Fruit fly (Drosophila melanogaster) whole organism, embryonic: Measurements from ENCODE around the gene TwdlC.

Source experiments
- B-H1 ChIP-seq: fragments of 200-800 bp; sonication (Bioruptor generic); IDR thresholded peaks from 3 replicates; pipeline ENCODE4 v1.3.6; 2022; ENCODE audit warnings: missing biosample characterization, missing genetic modification characterization
- CG10959 ChIP-seq: fragments of 200-800 bp; sonication (Bioruptor generic); IDR thresholded peaks from 2 replicates; pipeline ENCODE4 v1.3.6; 2022; ENCODE audit warnings: missing biosample characterization, missing genetic modification characterization
- CG11247 ChIP-seq: fragments of 200-800 bp; sonication (Bioruptor generic); IDR thresholded peaks from 2 replicates; pipeline ENCODE4 v1.3.6; 2022; ENCODE audit warnings: missing biosample characterization, missing genetic modification characterization
- CG12104 ChIP-seq: fragments of 200-800 bp; sonication (Bioruptor generic); optimal IDR thresholded peaks from 3 replicates; lab custom pipeline; 2016; ENCODE audit warnings: missing biosample characterization, missing genetic modification characterization
- CG13296 ChIP-seq: fragments of 200-800 bp; sonication (Bioruptor generic); optimal IDR thresholded peaks from 3 replicates; lab custom pipeline; 2018; ENCODE audit warnings: missing biosample characterization, mild to moderate bottlenecking, missing genetic modification characterization
- CG13775 ChIP-seq: fragments of 200-800 bp; sonication (Bioruptor generic); optimal IDR thresholded peaks from 3 replicates; lab custom pipeline; 2017; ENCODE audit warnings: missing biosample characterization, mild to moderate bottlenecking, missing genetic modification characterization
- CG14050 ChIP-seq: fragments of 200-800 bp; sonication (Bioruptor generic); IDR thresholded peaks from 3 replicates; pipeline ENCODE4 v1.3.6; 2022; ENCODE audit warnings: missing biosample characterization, missing genetic modification characterization
- CG14667 ChIP-seq: fragments of 200-800 bp; sonication (Bioruptor generic); IDR thresholded peaks from 2 replicates; pipeline ENCODE4 v1.3.6; 2022; ENCODE audit warnings: missing biosample characterization, missing genetic modification characterization
- CG1603 ChIP-seq: fragments of 200-800 bp; sonication (Bioruptor generic); optimal IDR thresholded peaks from 2 replicates; lab custom pipeline; 2019; ENCODE audit warnings: missing biosample characterization, mild to moderate bottlenecking, missing genetic modification characterization, moderate library complexity
- CG16863 ChIP-seq: fragments of 200-800 bp; sonication (Bioruptor generic); optimal IDR thresholded peaks from 3 replicates; lab custom pipeline; 2016; ENCODE audit warnings: missing biosample characterization, missing genetic modification characterization
- CG1792 ChIP-seq: fragments of 200-800 bp; sonication (Bioruptor generic); optimal IDR thresholded peaks from 2 replicates; lab custom pipeline; 2016; ENCODE audit warnings: missing biosample characterization, missing genetic modification characterization
- CG31388 ChIP-seq: fragments of 200-800 bp; sonication (Bioruptor generic); optimal IDR thresholded peaks from 2 replicates; lab custom pipeline; 2016; ENCODE audit warnings: missing biosample characterization, missing genetic modification characterization
- CG32767 ChIP-seq: fragments of 200-800 bp; sonication (Bioruptor generic); IDR thresholded peaks from 2 replicates; pipeline ENCODE4 v1.3.6; 2022; ENCODE audit warnings: missing biosample characterization, missing genetic modification characterization
- CG3838 ChIP-seq: fragments of 200-800 bp; sonication (Bioruptor generic); optimal IDR thresholded peaks from 3 replicates; lab custom pipeline; 2016; ENCODE audit warnings: missing biosample characterization, missing genetic modification characterization
- CG4854 ChIP-seq: fragments of 200-800 bp; sonication (Bioruptor generic); optimal IDR thresholded peaks from 2 replicates; lab custom pipeline; 2016; ENCODE audit warnings: missing biosample characterization, missing genetic modification characterization, inconsistent platforms
- CG6791 ChIP-seq: fragments of 200-800 bp; sonication (Bioruptor generic); IDR thresholded peaks from 3 replicates; pipeline ENCODE4 v1.3.6; 2022; ENCODE audit warnings: missing biosample characterization, missing genetic modification characterization; ENCODE audit not compliant: partially characterized antibody
- CG7372 ChIP-seq: fragments of 200-800 bp; sonication (Bioruptor generic); IDR thresholded peaks from 2 replicates; pipeline ENCODE4 v1.3.6; 2022; ENCODE audit warnings: missing biosample characterization, missing genetic modification characterization
- CG9876 ChIP-seq: fragments of 200-800 bp; sonication (Bioruptor generic); optimal IDR thresholded peaks from 2 replicates; lab custom pipeline; 2016; ENCODE audit warnings: missing biosample characterization, missing genetic modification characterization
- CG9932 ChIP-seq: fragments of 200-800 bp; sonication (Bioruptor generic); IDR thresholded peaks from 2 replicates; pipeline ENCODE4 v1.3.6; 2022; ENCODE audit warnings: missing biosample characterization, missing genetic modification characterization
- D19B ChIP-seq: fragments of 200-800 bp; sonication (Bioruptor generic); optimal IDR thresholded peaks from 2 replicates; lab custom pipeline; 2017; ENCODE audit warnings: missing biosample characterization, mild to moderate bottlenecking, missing genetic modification characterization
- Deaf1 ChIP-seq: fragments of 200-800 bp; optimal IDR thresholded peaks from 3 replicates; lab custom pipeline; 2019; ENCODE audit warnings: missing biosample characterization, mild to moderate bottlenecking, missing genetic modification characterization, moderate library complexity
- Dip3 ChIP-seq: fragments of 200-800 bp; sonication (Bioruptor generic); optimal IDR thresholded peaks from 3 replicates; lab custom pipeline; 2016; ENCODE audit warnings: missing biosample characterization, missing genetic modification characterization
- Dll ChIP-seq: fragments of 200-800 bp; sonication (Bioruptor generic); IDR thresholded peaks from 4 replicates; pipeline ENCODE4 v1.3.6; 2022; ENCODE audit warnings: missing biosample characterization, missing genetic modification characterization; ENCODE audit not compliant: partially characterized antibody
- Doc3 ChIP-seq: fragments of 200-800 bp; sonication (Bioruptor generic); IDR thresholded peaks from 3 replicates; pipeline ENCODE4 v1.3.6; 2022; ENCODE audit warnings: missing biosample characterization, missing genetic modification characterization; ENCODE audit not compliant: partially characterized antibody
- Fer2 ChIP-seq: fragments of 200-800 bp; sonication (Bioruptor generic); optimal IDR thresholded peaks from 2 replicates; lab custom pipeline; 2018; ENCODE audit warnings: missing biosample characterization, mild to moderate bottlenecking, missing genetic modification characterization, moderate library complexity
- Hmr ChIP-seq: fragments of 200-800 bp; sonication (Bioruptor generic); optimal IDR thresholded peaks from 3 replicates; lab custom pipeline; 2017; ENCODE audit warnings: mild to moderate bottlenecking, missing biosample characterization, missing genetic modification reagents, missing genetic modification characterization
- Mad ChIP-seq: fragments of 200-800 bp; sonication (Bioruptor generic); optimal IDR thresholded peaks from 2 replicates; lab custom pipeline; 2016; ENCODE audit warnings: missing biosample characterization, missing genetic modification characterization
- Meics ChIP-seq: fragments of 200-800 bp; sonication (Bioruptor generic); optimal IDR thresholded peaks from 2 replicates; lab custom pipeline; 2017; ENCODE audit warnings: missing biosample characterization, mild to moderate bottlenecking, missing genetic modification characterization
- Mes4 ChIP-seq: fragments of 200-800 bp; sonication (Bioruptor generic); optimal IDR thresholded peaks from 2 replicates; lab custom pipeline; 2016; ENCODE audit warnings: missing biosample characterization, missing genetic modification characterization
- Poxn ChIP-seq: fragments of 200-800 bp; sonication (Bioruptor generic); IDR thresholded peaks from 2 replicates; pipeline ENCODE4 v1.3.6; 2022; ENCODE audit warnings: missing biosample characterization, missing genetic modification characterization
- Xrp1 ChIP-seq: fragments of 200-800 bp; sonication (Bioruptor generic); IDR thresholded peaks from 2 replicates; pipeline ENCODE4 v1.3.6; 2022; ENCODE audit warnings: missing biosample characterization, missing genetic modification characterization
- az2 ChIP-seq: fragments of 200-800 bp; sonication (Bioruptor generic); optimal IDR thresholded peaks from 3 replicates; lab custom pipeline; 2016; ENCODE audit warnings: missing biosample characterization, missing genetic modification characterization
- bcd ChIP-seq: fragments of 200-800 bp; sonication (Bioruptor generic); optimal IDR thresholded peaks from 2 replicates; lab custom pipeline; 2017; ENCODE audit warnings: missing biosample characterization, mild to moderate bottlenecking, missing genetic modification characterization
- bowl ChIP-seq: fragments of 200-800 bp; sonication (Bioruptor generic); IDR thresholded peaks from 2 replicates; pipeline ENCODE4 v1.3.6; 2022; ENCODE audit warnings: missing biosample characterization, missing genetic modification characterization
- cas ChIP-seq: fragments of 200-800 bp; sonication (Bioruptor generic); IDR thresholded peaks from 2 replicates; pipeline ENCODE4 v1.3.6; 2022; ENCODE audit warnings: missing biosample characterization, missing genetic modification characterization
- croc ChIP-seq: fragments of 200-800 bp; sonication (Bioruptor generic); conservative IDR thresholded peaks from 3 replicates; pipeline ENCODE4 v1.3.6; 2022; ENCODE audit warnings: missing biosample characterization, missing genetic modification characterization
- crp ChIP-seq, 2 experiments: fragments of 200-800 bp; sonication (Bioruptor generic); optimal IDR thresholded peaks; 2 replicates in 1 of 2; 3 replicates in 1 of 2; lab custom pipeline; 2017; ENCODE audit warnings: missing biosample characterization in 2 of 2, missing genetic modification characterization in 2 of 2, mild to moderate bottlenecking in 1 of 2, moderate library complexity in 1 of 2
- disco-r ChIP-seq: fragments of 200-800 bp; sonication (Bioruptor generic); optimal IDR thresholded peaks from 2 replicates; lab custom pipeline; 2016; ENCODE audit warnings: missing biosample characterization, missing genetic modification characterization
- dmrt99B ChIP-seq: fragments of 200-800 bp; sonication (Bioruptor generic); optimal IDR thresholded peaks from 2 replicates; lab custom pipeline; 2018; ENCODE audit warnings: missing biosample characterization, mild to moderate bottlenecking, missing genetic modification characterization, moderate library complexity
- fd3F ChIP-seq: fragments of 200-800 bp; sonication (Bioruptor generic); optimal IDR thresholded peaks from 2 replicates; lab custom pipeline; 2018; ENCODE audit warnings: missing biosample characterization, mild to moderate bottlenecking, missing genetic modification characterization, moderate library complexity
- her ChIP-seq: fragments of 200-800 bp; sonication (Bioruptor generic); optimal IDR thresholded peaks from 2 replicates; lab custom pipeline; 2016; ENCODE audit warnings: missing biosample characterization, missing genetic modification characterization
- jigr1 ChIP-seq: fragments of 200-800 bp; sonication (Bioruptor generic); IDR thresholded peaks from 3 replicates; pipeline ENCODE4 v1.3.6; 2022; ENCODE audit warnings: missing biosample characterization, missing genetic modification characterization
- lbe ChIP-seq: fragments of 200-800 bp; sonication (Bioruptor generic); optimal IDR thresholded peaks from 2 replicates; lab custom pipeline; 2016; ENCODE audit warnings: missing biosample characterization, mild to moderate bottlenecking, missing genetic modification characterization
- luna ChIP-seq: fragments of 200-800 bp; sonication (Bioruptor generic); optimal IDR thresholded peaks from 2 replicates; lab custom pipeline; 2016; ENCODE audit warnings: missing biosample characterization, missing genetic modification characterization
- pan ChIP-seq, 4 experiments: fragments of >200 bp in 3 of 4; fragments of 200-800 bp in 1 of 4; sonication (Bioruptor generic) in 1 of 4; optimal IDR thresholded peaks in 3 of 4; IDR thresholded peaks in 1 of 4; 2 replicates each; pipeline versions ENCODE4 v1.3.6 to Lab custom; 2017 to 2022; ENCODE audit warnings: missing biosample characterization in 2 of 4, missing genetic modification characterization in 2 of 4, mixed read lengths in 1 of 4
- pfk ChIP-seq: fragments of 200-800 bp; sonication (Bioruptor generic); optimal IDR thresholded peaks from 2 replicates; lab custom pipeline; 2018; ENCODE audit warnings: missing biosample characterization, mild to moderate bottlenecking, missing genetic modification characterization, moderate library complexity
- run ChIP-seq: fragments of 200-800 bp; sonication (Bioruptor generic); optimal IDR thresholded peaks from 3 replicates; lab custom pipeline; 2018; ENCODE audit warnings: missing biosample characterization, mild to moderate bottlenecking, missing genetic modification characterization
- shn ChIP-seq: fragments of 200-800 bp; sonication (Bioruptor generic); optimal IDR thresholded peaks from 3 replicates; lab custom pipeline; 2016; ENCODE audit warnings: missing biosample characterization, missing genetic modification characterization
- sisA ChIP-seq: fragments of 200-800 bp; sonication (Bioruptor generic); IDR thresholded peaks from 2 replicates; pipeline ENCODE4 v1.3.6; 2022; ENCODE audit warnings: missing biosample characterization, missing genetic modification characterization
- vvl ChIP-seq: fragments of 200-800 bp; sonication (Bioruptor generic); IDR thresholded peaks from 2 replicates; pipeline ENCODE4 v1.3.6; 2022; ENCODE audit warnings: missing biosample characterization, missing genetic modification characterization
- zf30C ChIP-seq: fragments of 200-800 bp; sonication (Bioruptor generic); optimal IDR thresholded peaks from 3 replicates; lab custom pipeline; 2018; ENCODE audit warnings: missing biosample characterization, mild to moderate bottlenecking, missing genetic modification characterization

TwdlC gene

DNA sequence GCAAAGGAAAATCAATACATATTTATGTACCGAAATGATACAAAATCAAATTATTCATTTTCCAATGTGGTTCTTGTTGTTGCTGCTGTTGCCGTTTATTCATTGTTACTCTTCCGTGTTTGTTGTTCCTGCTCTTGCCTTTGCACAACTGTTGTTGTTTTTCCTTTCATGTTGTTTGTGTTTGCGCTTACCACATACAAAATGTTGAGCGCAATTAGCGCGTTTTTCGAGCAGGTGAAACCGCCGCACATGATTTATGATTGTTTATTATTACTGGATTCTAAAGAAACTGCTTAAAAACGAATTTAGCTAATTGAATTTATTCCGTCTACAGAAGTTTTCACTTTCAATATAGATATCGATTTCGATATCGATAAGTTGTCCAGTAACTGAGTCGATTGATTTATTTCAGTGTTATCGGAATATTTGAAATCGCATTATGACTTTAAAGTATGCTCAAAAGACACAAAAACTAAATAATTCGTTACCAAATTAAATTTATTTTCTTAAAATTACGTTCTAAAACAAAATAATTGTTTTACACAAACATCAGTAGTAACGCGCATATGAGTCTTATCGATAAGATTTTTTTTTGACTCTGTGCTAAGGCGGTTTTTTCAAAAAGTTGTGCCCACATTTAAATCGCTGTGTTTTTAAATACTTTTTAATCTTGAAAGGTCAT is 30.0 kb upstream of the TwdlC start, which contains the start of gene Tsp97E (continued):
- TF ChIP-seq Deaf1 = no peak
- no peak for TF ChIP-seq Meics (GFP tag; lab: Kevin White, UChicago)
- no peak for TF ChIP-seq cas (GFP tag; lab: Robert Waterston, UW)
- TF ChIP-seq CG3838 = no peak
- no peak for TF ChIP-seq CG4854 (GFP tag; lab: Kevin White, UChicago)
- no peak for TF ChIP-seq pan (optimal IDR thresholded peaks at IDR 0.05; lab: Kevin White, UChicago)
- no peak for TF ChIP-seq pan (GFP tag; optimal IDR thresholded peaks at IDR 0.05 in 1 of 2, IDR thresholded peaks at IDR 0.05 in 1 of 2)
- TF ChIP-seq jigr1 (GFP tag; lab: Robert Waterston, UW) = no peak
- TF ChIP-seq Mes4 = no peak
- peak; percentile 98 for TF ChIP-seq her (GFP tag; lab: Kevin White, UChicago)
- TF ChIP-seq Dll (GFP tag; lab: Robert Waterston, UW) = peak; percentile 87
- no peak for TF ChIP-seq disco-r (GFP tag; lab: Kevin White, UChicago)
- TF ChIP-seq bowl (GFP tag; lab: Robert Waterston, UW) = no peak
- 0 out of 2 replicates have a peak, but pooled peaks have one; percentile 14 for TF ChIP-seq Xrp1 (GFP tag; lab: Robert Waterston, UW)
- TF ChIP-seq Poxn (GFP tag; lab: Robert Waterston, UW) = no peak
- TF ChIP-seq CG11247 (GFP tag; lab: Robert Waterston, UW) = no peak
- no peak for TF ChIP-seq croc (GFP tag; lab: Robert Waterston, UW)
- no peak for TF ChIP-seq run (tag; lab: Kevin White, UChicago)
- no peak for TF ChIP-seq dmrt99B
- no peak for TF ChIP-seq crp (GFP tag; optimal IDR thresholded peaks at IDR 0.05; lab: Kevin White, UChicago)
- TF ChIP-seq D19B (GFP tag; lab: Kevin White, UChicago) = no peak
- TF ChIP-seq CG1792 = no peak
- TF ChIP-seq Hmr (GFP tag; lab: Kevin White, UChicago) = no peak
- no peak for TF ChIP-seq CG14050 (GFP tag; lab: Robert Waterston, UW)
- TF ChIP-seq CG1603 (tag; lab: Kevin White, UChicago) = no peak
- no peak for TF ChIP-seq B-H1 (GFP tag; lab: Robert Waterston, UW)
- TF ChIP-seq CG6791 (GFP tag; lab: Robert Waterston, UW) = peak; percentile 77
- no peak for TF ChIP-seq CG31388 (GFP tag; lab: Kevin White, UChicago)
- no peak for TF ChIP-seq pfk (GFP tag; lab: Kevin White, UChicago)
- TF ChIP-seq CG14667 = no peak
- TF ChIP-seq az2 = no peak
- no peak for TF ChIP-seq luna
- TF ChIP-seq zf30C = no peak
- no peak for TF ChIP-seq sisA (GFP tag; lab: Robert Waterston, UW)
- no peak for TF ChIP-seq fd3F (GFP tag; lab: Kevin White, UChicago)
- no peak for TF ChIP-seq CG7372 (GFP tag; lab: Robert Waterston, UW)
- no peak for TF ChIP-seq CG9876 (GFP tag; lab: Kevin White, UChicago)
- TF ChIP-seq CG32767 = no peak
- peak; percentile 78 for TF ChIP-seq Doc3 (GFP tag; lab: Robert Waterston, UW)
- no peak for TF ChIP-seq Fer2 (tag; lab: Kevin White, UChicago)
- no peak for TF ChIP-seq CG9932 (GFP tag; lab: Robert Waterston, UW)
- TF ChIP-seq vvl (GFP tag; lab: Robert Waterston, UW) = no peak
- TF ChIP-seq Dip3 (GFP tag; lab: Kevin White, UChicago) = no peak
- no peak for TF ChIP-seq shn (GFP tag; lab: Kevin White, UChicago)
- no peak for TF ChIP-seq CG12104
- no peak for TF ChIP-seq CG10959 (GFP tag; lab: Robert Waterston, UW)
- no peak for TF ChIP-seq CG13296 (GFP tag; lab: Kevin White, UChicago)
- no peak for TF ChIP-seq Mad
- TF ChIP-seq CG13775 = no peak
- no peak for TF ChIP-seq CG16863
- no peak for TF ChIP-seq bcd
- no peak for TF ChIP-seq lbe
